Worm (Caenorhabditis elegans): ENCODE data around the gene fipr-4.

fipr-4 gene

ce11 chrV:10238665-10239064, 10.4 kb upstream of the fipr-4 start, which contains the start of gene fubl-1:
TSS of gene fubl-1 (minus strand) at chrV:10238866.
- TF ChIP-seq tbx-2 (tag; optimal IDR thresholded peaks at IDR 0.05) = peak; percentile 26
- no peak for TF ChIP-seq rnt-1 (tag; optimal IDR thresholded peaks at IDR 0.05)
- no peak for TF ChIP-seq pax-1 (tag; optimal IDR thresholded peaks at IDR 0.05)
- no peak for TF ChIP-seq unc-86 (tag; optimal IDR thresholded peaks at IDR 0.05)
- no peak for TF ChIP-seq pat-9 (tag; optimal IDR thresholded peaks at IDR 0.05)
- TF ChIP-seq pqm-1 (tag; optimal IDR thresholded peaks at IDR 0.05) = no peak
- TF ChIP-seq K02D7.2 (tag; optimal IDR thresholded peaks at IDR 0.05) = no peak
- TF ChIP-seq ceh-31 (tag; optimal IDR thresholded peaks at IDR 0.05) = peak; percentile 59
- TF ChIP-seq ceh-2 (tag; optimal IDR thresholded peaks at IDR 0.05) = no peak
- TF ChIP-seq unc-55 (GFP tag; optimal IDR thresholded peaks at IDR 0.05) = peak; percentile 30
- no peak for TF ChIP-seq madf-2 (tag; optimal IDR thresholded peaks at IDR 0.05)
- no peak for TF ChIP-seq ceh-14 (tag; optimal IDR thresholded peaks at IDR 0.05)
- TF ChIP-seq ama-1 (optimal IDR thresholded peaks at IDR 0.05) = no peak

- TF ChIP-seq ceh-45 (GFP tag; IDR thresholded peaks at IDR 0.05) (no peak), ceh-14 (tag; optimal IDR thresholded peaks at IDR 0.05) (no peak), ceh-9 (tag; optimal IDR thresholded peaks at IDR 0.05) (no peak), gmeb-2 (tag; optimal IDR thresholded peaks at IDR 0.05) (no peak), dmd-4 (tag; optimal IDR thresholded peaks at IDR 0.05; ENCODE audit: borderline replicate concordance) (no peak), dve-1 (tag; optimal IDR thresholded peaks at IDR 0.05) (no peak), fkh-10 (GFP tag; optimal IDR thresholded peaks at IDR 0.05) (no peak), C38D4.7 (GFP tag; optimal IDR thresholded peaks at IDR 0.05) (no peak), unc-86 (tag; optimal IDR thresholded peaks at IDR 0.05) (no peak), unc-55 (GFP tag; optimal IDR thresholded peaks at IDR 0.05) (no peak), rnt-1 (tag; optimal IDR thresholded peaks at IDR 0.05) (no peak), T23F11.4 (GFP tag; optimal IDR thresholded peaks at IDR 0.05) (no peak), sdc-2 (tag; optimal IDR thresholded peaks at IDR 0.05) (no peak), eyg-1 (tag; optimal IDR thresholded peaks at IDR 0.05) (no peak), odd-2 (tag; optimal IDR thresholded peaks at IDR 0.05) (no peak), sox-4 (tag; optimal IDR thresholded peaks at IDR 0.05) (no peak), ztf-16 (tag; optimal IDR thresholded peaks at IDR 0.05) (no peak)
These were observed 9.7 kb upstream of the fipr-4 start for ce11 chrV:10237959-10238444.

ce11 chrV:10237171-10237570, 8.9 kb upstream of the fipr-4 start:
- TF ChIP-seq lin-11 (tag; optimal IDR thresholded peaks at IDR 0.05) (no peak), dmd-4 (tag; optimal IDR thresholded peaks at IDR 0.05; ENCODE audit: borderline replicate concordance) (no peak), ttx-3 (tag; optimal IDR thresholded peaks at IDR 0.05) (no peak), pqm-1 (tag; optimal IDR thresholded peaks at IDR 0.05) (no peak), pha-4 (tag; optimal IDR thresholded peaks at IDR 0.05) (no peak)

ce11 chrV:10233330-10233729, 5.1 kb upstream of the fipr-4 start, which contains the start of gene str-182:
TSS of gene str-182 (minus strand) at chrV:10233430.
- TF ChIP-seq madf-2 (tag; optimal IDR thresholded peaks at IDR 0.05) (no peak), F13H6.1 (tag; optimal IDR thresholded peaks at IDR 0.05) (no peak), odd-2 (tag; optimal IDR thresholded peaks at IDR 0.05) (no peak)

- no peak for TF ChIP-seq fax-1 (tag; optimal IDR thresholded peaks at IDR 0.05)
- TF ChIP-seq odd-2 (tag; optimal IDR thresholded peaks at IDR 0.05) = no peak
- no peak for TF ChIP-seq K09A11.1 (tag; optimal IDR thresholded peaks at IDR 0.05; ENCODE audit: insufficient read depth)
- no peak for TF ChIP-seq hlh-30 (tag; optimal IDR thresholded peaks at IDR 0.05; ENCODE audit: insufficient read depth)
- no peak for TF ChIP-seq ceh-30 (tag; optimal IDR thresholded peaks at IDR 0.05)
- TF ChIP-seq tbx-2 (tag; optimal IDR thresholded peaks at IDR 0.05) = no peak
- TF ChIP-seq Y22D7AL.16 (tag; optimal IDR thresholded peaks at IDR 0.05) = no peak
- no peak for TF ChIP-seq nhr-11 (tag; optimal IDR thresholded peaks at IDR 0.05)
- TF ChIP-seq sox-2 (GFP tag; IDR thresholded peaks at IDR 0.05) = no peak
- TF ChIP-seq fkh-6 (tag; optimal IDR thresholded peaks at IDR 0.05) = no peak
- TF ChIP-seq ceh-24 (tag; optimal IDR thresholded peaks at IDR 0.05) = no peak
- TF ChIP-seq ceh-18 (tag; optimal IDR thresholded peaks at IDR 0.05) = no peak
- no peak for TF ChIP-seq C08G9.2 (tag; optimal IDR thresholded peaks at IDR 0.05)
- TF ChIP-seq C38D4.7 (GFP tag; optimal IDR thresholded peaks at IDR 0.05) = no peak
- no peak for TF ChIP-seq pqm-1 (tag; optimal IDR thresholded peaks at IDR 0.05)
- no peak for TF ChIP-seq unc-55 (GFP tag; optimal IDR thresholded peaks at IDR 0.05)
- no peak for TF ChIP-seq pag-3 (tag; optimal IDR thresholded peaks at IDR 0.05; ENCODE audit: borderline replicate concordance)
- TF ChIP-seq ceh-34 (tag; optimal IDR thresholded peaks at IDR 0.05) = no peak
- no peak for TF ChIP-seq ama-1 (optimal IDR thresholded peaks at IDR 0.05)
These were observed 2.7 kb upstream of the fipr-4 start, which contains the start of gene fipr-6 for ce11 chrV:10230932-10231331. TSS of gene fipr-6 (plus strand) at chrV:10231232.
